Worm (Caenorhabditis elegans) whole organism, L1 larva: ENCODE data around the gene hlh-27.

ENCODE experiments used
- aly-2 ChIP-seq: fragments of 150-350 bp; optimal IDR thresholded peaks from 2 replicates; lab custom pipeline; 2014; ENCODE audit warnings: missing biosample characterization, missing genetic modification characterization
- fos-1 ChIP-seq: fragments of 150-350 bp; optimal IDR thresholded peaks from 2 replicates; lab custom pipeline; 2014; ENCODE audit warnings: missing biosample characterization, missing genetic modification characterization

- no peak for TF ChIP-seq aly-2 (tag; lab: Kevin White, UChicago)
- no peak for TF ChIP-seq fos-1 (tag; lab: Kevin White, UChicago)
Measured at ce11 chrII:5565082-5565623, 25.1 kb upstream of the hlh-27 start.
